Fruit fly (Drosophila melanogaster): ENCODE measurements around the gene ValRS-m.

ValRS-m gene

dm6 chr3L:9011485-9012389 lies 47.2 kb upstream of the ValRS-m start (continued):
- TF ChIP-seq Atf3 (GFP tag; optimal IDR thresholded peaks at IDR 0.05): peak; percentile 30
- TF ChIP-seq MESR4 (GFP tag; optimal IDR thresholded peaks at IDR 0.05): no peak
- TF ChIP-seq CG4404 (GFP tag; IDR thresholded peaks at IDR 0.05): peak; percentile 93
- TF ChIP-seq CG10654 (GFP tag; optimal IDR thresholded peaks at IDR 0.05): peak; percentile 76
- no peak for TF ChIP-seq insv (GFP tag; optimal IDR thresholded peaks at IDR 0.05)
- TF ChIP-seq usp (GFP tag; optimal IDR thresholded peaks at IDR 0.05): no peak
- TF ChIP-seq Awh (GFP tag; IDR thresholded peaks at IDR 0.05): peak; percentile 73
- no peak for TF ChIP-seq Opbp (GFP tag; IDR thresholded peaks at IDR 0.05; ENCODE audit: partially characterized antibody)
- TF ChIP-seq CG17361 (GFP tag; IDR thresholded peaks at IDR 0.05): peak; percentile 74; the same call in 2 of the 3 replicates
- peak; percentile 95 for TF ChIP-seq CG10959 (GFP tag; IDR thresholded peaks at IDR 0.05)
- no peak for TF ChIP-seq tna (GFP tag; IDR thresholded peaks at IDR 0.05; ENCODE audit: partially characterized antibody)
- no peak for TF ChIP-seq yki (optimal IDR thresholded peaks at IDR 0.05)
- no peak for TF ChIP-seq CG15073 (GFP tag; optimal IDR thresholded peaks at IDR 0.05)
- TF ChIP-seq CG8359 (GFP tag; optimal IDR thresholded peaks at IDR 0.05; ENCODE audit: borderline replicate concordance): peak; percentile 64
- peak; percentile 68 for TF ChIP-seq Hsf (GFP tag; optimal IDR thresholded peaks at IDR 0.05)
- no peak for TF ChIP-seq Eip74EF (GFP tag; optimal IDR thresholded peaks at IDR 0.05)
- peak; percentile 53 for TF ChIP-seq CG3163 (GFP tag; optimal IDR thresholded peaks at IDR 0.05)
- TF ChIP-seq Ada2b (GFP tag; IDR thresholded peaks at IDR 0.05): peak; percentile 58
- peak; percentile 87 for TF ChIP-seq CG16815 (GFP tag; optimal IDR thresholded peaks at IDR 0.05)
- TF ChIP-seq CG1024 (GFP tag; IDR thresholded peaks at IDR 0.05): peak; percentile 88
- TF ChIP-seq CG9609 (GFP tag; optimal IDR thresholded peaks at IDR 0.05): peak; percentile 69
- TF ChIP-seq CG12236 (GFP tag; optimal IDR thresholded peaks at IDR 0.05): peak; percentile 69
- no peak for TF ChIP-seq HLH4C (GFP tag; IDR thresholded peaks at IDR 0.05; ENCODE audit: partially characterized antibody)
- peak; percentile 10 for TF ChIP-seq CG18619 (GFP tag; optimal IDR thresholded peaks at IDR 0.05)
- peak; percentile 36 for TF ChIP-seq ewg (GFP tag; optimal IDR thresholded peaks at IDR 0.05)
- TF ChIP-seq CG12391 (tag; optimal IDR thresholded peaks at IDR 0.05): peak; percentile 82
- peak; percentile 59 for TF ChIP-seq slp2 (GFP tag; optimal IDR thresholded peaks at IDR 0.05)
- TF ChIP-seq CG2712 (tag; optimal IDR thresholded peaks at IDR 0.05): peak; percentile 91
- TF ChIP-seq CG13123 (GFP tag; optimal IDR thresholded peaks at IDR 0.05): peak; percentile 52
- TF ChIP-seq nom (GFP tag; optimal IDR thresholded peaks at IDR 0.05): no peak
- peak; percentile 87 for TF ChIP-seq row (GFP tag; IDR thresholded peaks at IDR 0.05)
- no peak for TF ChIP-seq Nf-YC (tag; optimal IDR thresholded peaks at IDR 0.05)
- peak; percentile 14 for TF ChIP-seq CG4617 (GFP tag; optimal IDR thresholded peaks at IDR 0.05; ENCODE audit: borderline replicate concordance)
- TF ChIP-seq slbo (GFP tag; IDR thresholded peaks at IDR 0.05): 0 out of 2 replicates have a peak, but pooled peaks have one; percentile 28
- no peak for TF ChIP-seq amos (GFP tag; IDR thresholded peaks at IDR 0.05; ENCODE audit: partially characterized antibody)
- peak; percentile 76 for TF ChIP-seq CG13775 (GFP tag; optimal IDR thresholded peaks at IDR 0.05)
- peak; percentile 45 for TF ChIP-seq CG17802 (tag; optimal IDR thresholded peaks at IDR 0.05)
- TF ChIP-seq CG11504 (tag; optimal IDR thresholded peaks at IDR 0.05): peak; percentile 67
- peak; percentile 53 for TF ChIP-seq jing (GFP tag; optimal IDR thresholded peaks at IDR 0.05)
- peak; percentile 40 for TF ChIP-seq da (GFP tag; optimal IDR thresholded peaks at IDR 0.05)
- TF ChIP-seq CG11247 (GFP tag; IDR thresholded peaks at IDR 0.05): peak; percentile 71
- peak; percentile 61; the same call in 2 of the 3 replicates for TF ChIP-seq gce (GFP tag; IDR thresholded peaks at IDR 0.05)
- peak; percentile 71 for TF ChIP-seq mam (GFP tag; optimal IDR thresholded peaks at IDR 0.05)
- TF ChIP-seq slou (GFP tag; optimal IDR thresholded peaks at IDR 0.05): peak; percentile 40
- no peak for TF ChIP-seq eyg (GFP tag; optimal IDR thresholded peaks at IDR 0.05)
- TF ChIP-seq Dp (GFP tag; optimal IDR thresholded peaks at IDR 0.05): no peak
- peak; percentile 63; the same call in 1 of the 3 replicates for TF ChIP-seq CG7357 (GFP tag; IDR thresholded peaks at IDR 0.05)
- no peak for TF ChIP-seq CG15269 (tag; optimal IDR thresholded peaks at IDR 0.05)

Measured in whole organism, embryonic.